Fruit fly (Drosophila melanogaster): ENCODE data around the gene Arts.
A peak's percentile ranks its signal among the peaks of the same experiment; 100 is the strongest.

Gene Arts

DNA sequence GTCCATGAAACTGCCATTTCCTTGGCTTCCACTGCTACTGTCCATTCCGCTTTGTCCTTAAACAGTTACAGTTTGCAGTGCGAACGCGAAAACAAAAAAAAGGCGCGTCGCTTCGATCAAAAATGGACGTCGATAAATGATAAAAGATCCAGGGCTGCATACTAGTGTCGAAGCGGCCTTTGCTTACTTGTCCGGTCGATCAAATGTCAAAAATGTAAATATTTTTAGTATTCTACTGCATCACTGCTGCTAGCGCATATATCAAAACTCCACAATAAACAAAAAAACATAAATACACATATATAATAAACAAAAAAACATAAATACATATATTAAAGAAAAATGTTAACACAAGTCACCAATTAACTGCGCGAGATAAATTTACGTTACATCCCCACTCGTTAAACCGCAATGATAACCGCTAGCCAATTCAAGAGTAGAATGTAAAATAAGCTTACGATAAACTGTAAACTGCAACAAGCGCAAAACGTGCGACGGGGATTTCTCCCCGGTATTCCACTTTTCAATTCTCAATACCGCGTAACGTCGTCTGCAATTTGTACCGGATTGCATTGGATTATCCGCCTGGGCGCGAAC is 7.6 kb upstream of the Arts start, which contains the start of the genes spd-2 and Apl (continued):
- TF ChIP-seq Scr (GFP tag; IDR thresholded peaks at IDR 0.05; ENCODE audit: partially characterized antibody) (peak; percentile 57), slbo (GFP tag; IDR thresholded peaks at IDR 0.05) (no peak), CG10543 (GFP tag; optimal IDR thresholded peaks at IDR 0.05) (no peak), Doc3 (GFP tag; IDR thresholded peaks at IDR 0.05; ENCODE audit: partially characterized antibody) (0 out of 3 replicates have a peak, but pooled peaks have one; percentile 39), pan (optimal IDR thresholded peaks at IDR 0.05) (no peak), pan (GFP tag; optimal IDR thresholded peaks at IDR 0.05 in 1 of 2, IDR thresholded peaks at IDR 0.05 in 1 of 2) (no peak), ro (GFP tag; IDR thresholded peaks at IDR 0.05) (no peak), gro (GFP tag; optimal IDR thresholded peaks at IDR 0.05) (no peak), Atf6 (GFP tag; IDR thresholded peaks at IDR 0.05) (no peak), E2f1 (GFP tag; IDR thresholded peaks at IDR 0.05) (no peak), CG11560 (tag; IDR thresholded peaks at IDR 0.05) (no peak), jigr1 (GFP tag; IDR thresholded peaks at IDR 0.05) (no peak), Optix (GFP tag; IDR thresholded peaks at IDR 0.05) (no peak), mirr (GFP tag; optimal IDR thresholded peaks at IDR 0.05) (no peak), tin (GFP tag; optimal IDR thresholded peaks at IDR 0.05) (no peak), ara (GFP tag; IDR thresholded peaks at IDR 0.05) (no peak), ac (GFP tag; optimal IDR thresholded peaks at IDR 0.05) (no peak), ash1 (GFP tag; optimal IDR thresholded peaks at IDR 0.05) (no peak), PHDP (tag; optimal IDR thresholded peaks at IDR 0.05) (no peak), slp2 (GFP tag; optimal IDR thresholded peaks at IDR 0.05) (no peak), H15 (GFP tag; IDR thresholded peaks at IDR 0.05) (no peak), CG7745 (tag; optimal IDR thresholded peaks at IDR 0.05) (no peak), Bteb2 (GFP tag; optimal IDR thresholded peaks at IDR 0.05) (no peak), CG15073 (GFP tag; optimal IDR thresholded peaks at IDR 0.05) (no peak), CG10565 (GFP tag; optimal IDR thresholded peaks at IDR 0.05) (no peak), CG4854 (GFP tag; optimal IDR thresholded peaks at IDR 0.05) (no peak), pita (GFP tag; optimal IDR thresholded peaks at IDR 0.05) (no peak), Med (GFP tag) (peak; percentile 55), CG12236 (GFP tag; optimal IDR thresholded peaks at IDR 0.05) (no peak), Poxn (GFP tag; IDR thresholded peaks at IDR 0.05) (no peak), CG9727 (GFP tag; optimal IDR thresholded peaks at IDR 0.05) (no peak), disco-r (GFP tag; optimal IDR thresholded peaks at IDR 0.05) (no peak), Ada2b (GFP tag; IDR thresholded peaks at IDR 0.05) (no peak), yki (optimal IDR thresholded peaks at IDR 0.05) (no peak), CG2678 (tag; optimal IDR thresholded peaks at IDR 0.05) (no peak), rib (GFP tag; IDR thresholded peaks at IDR 0.05) (no peak), CG18599 (GFP tag; optimal IDR thresholded peaks at IDR 0.05) (no peak), chn (GFP tag; optimal IDR thresholded peaks at IDR 0.05) (no peak), corto (GFP tag; optimal IDR thresholded peaks at IDR 0.05) (no peak), ase (GFP tag; IDR thresholded peaks at IDR 0.05) (no peak), C15 (GFP tag; IDR thresholded peaks at IDR 0.05) (no peak), Oli (tag; optimal IDR thresholded peaks at IDR 0.05) (no peak), her (GFP tag; optimal IDR thresholded peaks at IDR 0.05) (no peak), CG6683 (GFP tag; optimal IDR thresholded peaks at IDR 0.05) (no peak), hth (optimal IDR thresholded peaks at IDR 0.05) (no peak), sna (GFP tag; IDR thresholded peaks at IDR 0.05; ENCODE audit: partially characterized antibody) (no peak), ato (GFP tag; IDR thresholded peaks at IDR 0.05; ENCODE audit: partially characterized antibody) (no peak), gem (tag; optimal IDR thresholded peaks at IDR 0.05) (no peak), cad (GFP tag; optimal IDR thresholded peaks at IDR 0.05) (no peak), Taf1 (GFP tag; IDR thresholded peaks at IDR 0.05) (no peak), fd102C (GFP tag; optimal IDR thresholded peaks at IDR 0.05) (no peak), CG4424 (GFP tag; optimal IDR thresholded peaks at IDR 0.05) (no peak), gce (GFP tag; IDR thresholded peaks at IDR 0.05) (no peak)

Measured in whole organism, embryonic.